Worm (Caenorhabditis elegans) whole organism, L1 larva: ENCODE results near the gene Y38F1A.2.

Experiments used
- C04F5.9 ChIP-seq: sonication (generic microtip); optimal IDR thresholded peaks from 2 replicates; lab custom pipeline; 2016; ENCODE audit warnings: missing genetic modification characterization, missing compliant biosample characterization
- C16A3.4 ChIP-seq: fragments of 150-350 bp; optimal IDR thresholded peaks from 2 replicates; lab custom pipeline; 2014; ENCODE audit warnings: missing biosample characterization, missing genetic modification characterization
- F16B12.6 ChIP-seq: fragments of 150-350 bp; optimal IDR thresholded peaks from 2 replicates; lab custom pipeline; 2014; ENCODE audit warnings: missing biosample characterization, missing genetic modification characterization
- Y116A8C.19 ChIP-seq: sonication (generic microtip); optimal IDR thresholded peaks from 2 replicates; lab custom pipeline; 2016; ENCODE audit warnings: missing compliant biosample characterization, missing genetic modification characterization, borderline replicate concordance
- aha-1 ChIP-seq: fragments of 150-350 bp; optimal IDR thresholded peaks from 2 replicates; lab custom pipeline; 2014; ENCODE audit warnings: missing biosample characterization, missing genetic modification characterization
- alr-1 ChIP-seq: fragments of 200-800 bp; sonication (Bioruptor generic); optimal IDR thresholded peaks from 2 replicates; lab custom pipeline; 2018; ENCODE audit warnings: borderline replicate concordance, mild to moderate bottlenecking, missing genetic modification characterization, missing compliant biosample characterization
- ceh-8 ChIP-seq: fragments of 200-800 bp; sonication (Bioruptor generic); optimal IDR thresholded peaks from 2 replicates; lab custom pipeline; 2018; ENCODE audit warnings: mild to moderate bottlenecking, missing genetic modification characterization, moderate library complexity, missing compliant biosample characterization
- ceh-82 ChIP-seq, 3 experiments: fragments of 150-350 bp in 1 of 3; sonication (generic microtip) in 2 of 3; optimal IDR thresholded peaks; 2 replicates each; lab custom pipeline; 2014 to 2017; ENCODE audit warnings: missing biosample characterization in 3 of 3, missing genetic modification characterization in 3 of 3
- ceh-88 ChIP-seq: fragments of 200-800 bp; sonication (Bioruptor generic); IDR thresholded peaks from 2 replicates; pipeline ENCODE4 v1.3.6; 2022; ENCODE audit warnings: missing genetic modification characterization, missing compliant biosample characterization
- ces-1 ChIP-seq: fragments of 150-350 bp; optimal IDR thresholded peaks from 2 replicates; lab custom pipeline; 2014; ENCODE audit warnings: missing biosample characterization, missing genetic modification reagents, missing genetic modification characterization
- dpl-1 ChIP-seq, 3 experiments: fragments of 150-350 bp in 2 of 3; sonication (generic microtip) in 1 of 3; optimal IDR thresholded peaks; 2 replicates each; lab custom pipeline; 2014 to 2017; ENCODE audit warnings: missing biosample characterization in 3 of 3, missing genetic modification characterization in 3 of 3, missing genetic modification reagents in 3 of 3
- efl-1 ChIP-seq, 4 experiments: fragments of 150-350 bp; optimal IDR thresholded peaks in 3 of 4; peaks in 1 of 4; 1 replicate in 1 of 4; 2 replicates in 3 of 4; lab custom pipeline; 2014; ENCODE audit warnings: missing biosample characterization in 2 of 4, missing genetic modification characterization in 2 of 4, missing genetic modification reagents in 2 of 4
- efl-3 ChIP-seq: fragments of 200-800 bp; sonication (Bioruptor generic); optimal IDR thresholded peaks from 2 replicates; lab custom pipeline; 2018; ENCODE audit warnings: mild to moderate bottlenecking, missing genetic modification characterization, missing compliant biosample characterization
- egl-13 ChIP-seq: sonication (generic microtip); optimal IDR thresholded peaks from 2 replicates; lab custom pipeline; 2016; ENCODE audit warnings: missing genotype, missing genetic modification reagents, missing genetic modification characterization, missing compliant biosample characterization
- elt-2 ChIP-seq: sonication (generic microtip); optimal IDR thresholded peaks from 2 replicates; lab custom pipeline; 2016; ENCODE audit warnings: missing genetic modification characterization, mild to moderate bottlenecking, inconsistent platforms, missing compliant biosample characterization, missing genetic modification reagents
- elt-3 ChIP-seq, 6 experiments: fragments of 150-350 bp in 1 of 6; sonication (generic microtip); optimal IDR thresholded peaks; 2 replicates each; lab custom pipeline; 2017 to 2018; ENCODE audit warnings: missing biosample characterization in 6 of 6, missing genetic modification characterization in 6 of 6, inconsistent platforms in 1 of 6
- ets-5 ChIP-seq: fragments of 200-800 bp; sonication (Bioruptor generic); IDR thresholded peaks from 2 replicates; pipeline ENCODE4 v1.3.6; 2022; ENCODE audit warnings: missing genetic modification characterization, missing compliant biosample characterization
- fkh-10 ChIP-seq: sonication (generic microtip); optimal IDR thresholded peaks from 2 replicates; lab custom pipeline; 2017; ENCODE audit warnings: missing biosample characterization, missing genetic modification reagents, missing genetic modification characterization
- fkh-8 ChIP-seq: sonication (generic microtip); optimal IDR thresholded peaks from 2 replicates; lab custom pipeline; 2016; ENCODE audit warnings: mild to moderate bottlenecking, missing genetic modification characterization, missing compliant biosample characterization
- fos-1 ChIP-seq: fragments of 150-350 bp; optimal IDR thresholded peaks from 2 replicates; lab custom pipeline; 2014; ENCODE audit warnings: missing biosample characterization, missing genetic modification characterization
- grh-1 ChIP-seq: fragments of 200-800 bp; sonication (Bioruptor generic); IDR thresholded peaks from 2 replicates; pipeline ENCODE4 v1.3.6; 2022; ENCODE audit warnings: missing genetic modification reagents, missing genetic modification characterization, missing compliant biosample characterization
- hpl-2 ChIP-seq: fragments of 150-350 bp; optimal IDR thresholded peaks from 2 replicates; lab custom pipeline; 2014; ENCODE audit warnings: missing biosample characterization, missing genetic modification reagents, missing genetic modification characterization
- isw-1 ChIP-seq: fragments of 200-800 bp; sonication (Bioruptor generic); IDR thresholded peaks from 2 replicates; pipeline ENCODE4 v1.3.6; 2022; ENCODE audit warnings: missing genetic modification characterization, missing compliant biosample characterization
- lin-14 ChIP-seq: fragments of 200-800 bp; sonication (Bioruptor generic); optimal IDR thresholded peaks from 2 replicates; lab custom pipeline; 2018; ENCODE audit warnings: mild to moderate bottlenecking, missing genetic modification characterization, moderate library complexity, missing compliant biosample characterization
- lin-15B ChIP-seq: fragments of 150-350 bp; sonication (generic microtip); optimal IDR thresholded peaks from 3 replicates; lab custom pipeline; 2014; ENCODE audit warnings: missing biosample characterization, missing genetic modification characterization
- lin-35 ChIP-seq, 2 experiments: fragments of 150-350 bp; optimal IDR thresholded peaks; 2 replicates each; lab custom pipeline; 2014; ENCODE audit warnings: missing biosample characterization in 2 of 2, missing genetic modification characterization in 2 of 2, missing genetic modification reagents in 2 of 2
- lsy-2 ChIP-seq, 2 experiments: fragments of 150-350 bp; optimal IDR thresholded peaks; 2 replicates each; lab custom pipeline; 2014; ENCODE audit warnings: missing biosample characterization in 2 of 2, missing genetic modification characterization in 2 of 2
- mab-9 ChIP-seq: fragments of 200-800 bp; sonication (Bioruptor generic); IDR thresholded peaks from 2 replicates; pipeline ENCODE4 v1.3.6; 2022; ENCODE audit warnings: missing genetic modification reagents, missing genetic modification characterization, missing compliant biosample characterization
- mdl-1 ChIP-seq, 2 experiments: fragments of 150-350 bp; optimal IDR thresholded peaks; 2 replicates each; lab custom pipeline; 2014 to 2017; ENCODE audit warnings: missing biosample characterization in 2 of 2, missing genetic modification characterization in 2 of 2, inconsistent platforms in 1 of 2
- mef-2 ChIP-seq: fragments of 150-350 bp; optimal IDR thresholded peaks from 2 replicates; lab custom pipeline; 2014; ENCODE audit warnings: missing biosample characterization, missing genetic modification characterization
- mep-1 ChIP-seq: fragments of 150-350 bp; optimal IDR thresholded peaks from 2 replicates; lab custom pipeline; 2014; ENCODE audit warnings: missing biosample characterization, missing genetic modification characterization
- nhr-19 ChIP-seq: fragments of 200-800 bp; sonication (Bioruptor generic); conservative IDR thresholded peaks from 2 replicates; pipeline ENCODE4 v1.3.6; 2022; ENCODE audit warnings: missing genetic modification characterization, missing compliant biosample characterization
- nhr-237 ChIP-seq: fragments of 150-350 bp; optimal IDR thresholded peaks from 2 replicates; lab custom pipeline; 2014; ENCODE audit warnings: missing biosample characterization, missing genetic modification characterization
- nhr-28 ChIP-seq: fragments of 150-350 bp; optimal IDR thresholded peaks from 2 replicates; lab custom pipeline; 2014; ENCODE audit warnings: missing biosample characterization, missing genetic modification characterization
- nhr-71 ChIP-seq: sonication (generic microtip); optimal IDR thresholded peaks from 2 replicates; lab custom pipeline; 2016; ENCODE audit warnings: mild to moderate bottlenecking, missing genetic modification characterization, moderate library complexity, missing compliant biosample characterization
- nhr-76 ChIP-seq: sonication (generic microtip); optimal IDR thresholded peaks from 2 replicates; lab custom pipeline; 2017; ENCODE audit warnings: missing biosample characterization, missing genetic modification characterization
- nhr-77 ChIP-seq: fragments of 150-350 bp; optimal IDR thresholded peaks from 2 replicates; lab custom pipeline; 2014; ENCODE audit warnings: missing biosample characterization, missing genetic modification characterization
- nhr-84 ChIP-seq: sonication (generic microtip); optimal IDR thresholded peaks from 2 replicates; lab custom pipeline; 2017; ENCODE audit warnings: missing biosample characterization, missing genetic modification characterization
- nhr-90 ChIP-seq: sonication (generic microtip); optimal IDR thresholded peaks from 2 replicates; lab custom pipeline; 2016; ENCODE audit warnings: mild to moderate bottlenecking, missing genetic modification characterization, missing compliant biosample characterization; ENCODE audit not compliant: poor library complexity
- pqm-1 ChIP-seq: sonication (generic microtip); optimal IDR thresholded peaks from 3 replicates; lab custom pipeline; 2017; ENCODE audit warnings: missing biosample characterization, missing genetic modification characterization
- rnt-1 ChIP-seq: sonication (generic microtip); optimal IDR thresholded peaks from 2 replicates; lab custom pipeline; 2016; ENCODE audit warnings: mild to moderate bottlenecking, missing genetic modification characterization, moderate library complexity, missing compliant biosample characterization
- skn-1 ChIP-seq: fragments of 150-350 bp; optimal IDR thresholded peaks from 2 replicates; lab custom pipeline; 2014; ENCODE audit warnings: missing biosample characterization, missing genetic modification characterization
- snpc-4 ChIP-seq: fragments of 150-350 bp; optimal IDR thresholded peaks from 2 replicates; lab custom pipeline; 2014; ENCODE audit warnings: missing biosample characterization, missing genetic modification characterization
- sox-4 ChIP-seq: sonication (generic microtip); optimal IDR thresholded peaks from 2 replicates; lab custom pipeline; 2016; ENCODE audit warnings: missing genetic modification characterization, missing compliant biosample characterization
- sptf-1 ChIP-seq: fragments of 150-350 bp; optimal IDR thresholded peaks from 2 replicates; lab custom pipeline; 2014; ENCODE audit warnings: missing biosample characterization, missing genetic modification characterization
- swsn-7 ChIP-seq: sonication (generic microtip); optimal IDR thresholded peaks from 2 replicates; lab custom pipeline; 2016; ENCODE audit warnings: missing genetic modification characterization, missing compliant biosample characterization
- unc-130 ChIP-seq: fragments of 150-350 bp; optimal IDR thresholded peaks from 2 replicates; lab custom pipeline; 2017; ENCODE audit warnings: missing biosample characterization, missing genetic modification characterization, inconsistent platforms
- unc-62 ChIP-seq: fragments of 150-350 bp; optimal IDR thresholded peaks from 2 replicates; lab custom pipeline; 2014; ENCODE audit warnings: missing biosample characterization, missing genetic modification reagents, missing genetic modification characterization
- unc-86 ChIP-seq: sonication (generic microtip); optimal IDR thresholded peaks from 2 replicates; lab custom pipeline; 2016; ENCODE audit warnings: missing genetic modification characterization, missing compliant biosample characterization
- xbp-1 ChIP-seq: sonication (generic microtip); optimal IDR thresholded peaks from 2 replicates; lab custom pipeline; 2016; ENCODE audit warnings: missing genetic modification characterization, missing compliant biosample characterization
- zag-1 ChIP-seq: fragments of 150-350 bp; optimal IDR thresholded peaks from 2 replicates; lab custom pipeline; 2014; ENCODE audit warnings: missing biosample characterization, missing genetic modification characterization
- ztf-11 ChIP-seq, 2 experiments: sonication (generic microtip); optimal IDR thresholded peaks; 2 replicates each; lab custom pipeline; 2016 to 2017; ENCODE audit warnings: missing genetic modification characterization in 2 of 2, missing biosample characterization in 1 of 2, missing compliant biosample characterization in 1 of 2

The Y38F1A.2 gene

ce11 chrII:12944587-12945126 lies 10.1 kb upstream of the Y38F1A.2 start:
- TF ChIP-seq lin-15B (tag; lab: Kevin White, UChicago), result peak; percentile 35
- peak; percentile 98 for TF ChIP-seq nhr-71 (tag; lab: Kevin White, UChicago)
- TF ChIP-seq elt-2 (tag; lab: Kevin White, UChicago), result peak; percentile 96
- no peak for TF ChIP-seq sptf-1 (tag; lab: Kevin White, UChicago)
- TF ChIP-seq fkh-10 (GFP tag; lab: Kevin White, UChicago), result peak; percentile 70
- TF ChIP-seq sox-4 (tag; lab: Kevin White, UChicago), result peak; percentile 81
- TF ChIP-seq pqm-1 (tag; lab: Kevin White, UChicago), result peak; percentile 62
- TF ChIP-seq nhr-90 (tag; lab: Kevin White, UChicago), result peak; percentile 99
- TF ChIP-seq mef-2, result peak; percentile 77
- TF ChIP-seq snpc-4 (tag; lab: Kevin White, UChicago), result peak; percentile 100
- TF ChIP-seq C16A3.4 (tag; lab: Kevin White, UChicago), result peak; percentile 63
- TF ChIP-seq mdl-1 (tag; optimal IDR thresholded peaks at IDR 0.05; lab: Kevin White, UChicago), result peak in 1 of 2 experiments; percentile 78
- peak; percentile 89 for TF ChIP-seq C04F5.9
- no peak for TF ChIP-seq nhr-28
- TF ChIP-seq swsn-7, result peak; percentile 98
- TF ChIP-seq lin-14 (GFP tag; lab: Kevin White, UChicago), result peak; percentile 95
- TF ChIP-seq nhr-77, result peak; percentile 92
- TF ChIP-seq nhr-19, result peak; percentile 98
- peak; percentile 91 for TF ChIP-seq hpl-2 (GFP tag; lab: Kevin White, UChicago)
- TF ChIP-seq skn-1 (tag; lab: Kevin White, UChicago), result peak; percentile 76
- peak; percentile 92 for TF ChIP-seq fos-1 (tag; lab: Kevin White, UChicago)
- peak; percentile 94 for TF ChIP-seq xbp-1 (tag; lab: Kevin White, UChicago)
- peak; percentile 80 for TF ChIP-seq mep-1 (tag; lab: Kevin White, UChicago)
- peak; percentile 89 for TF ChIP-seq ceh-88 (GFP tag; lab: Robert Waterston, UW)
- TF ChIP-seq fkh-8 (tag; lab: Kevin White, UChicago), result peak; percentile 95
- TF ChIP-seq unc-130 (tag; lab: Kevin White, UChicago), result peak; percentile 88
- peak; percentile 87 for TF ChIP-seq efl-3 (GFP tag; lab: Kevin White, UChicago)
- TF ChIP-seq unc-86, result peak; percentile 91
- peak; percentile 46 for TF ChIP-seq nhr-237 (tag; lab: Kevin White, UChicago)
- peak; percentile 31 to 82 (median 52) for TF ChIP-seq elt-3 (tag; optimal IDR thresholded peaks at IDR 0.05; lab: Kevin White, UChicago)
- no peak for TF ChIP-seq unc-62
- TF ChIP-seq efl-1 (optimal IDR thresholded peaks at IDR 0.05; lab: Kevin White, UChicago), result peak; percentile 81 to 86
- peak; percentile 67 to 98 for TF ChIP-seq efl-1 (GFP tag; optimal IDR thresholded peaks at IDR 0.05 in 1 of 2; lab: Kevin White, UChicago)
- TF ChIP-seq ceh-8, result peak; percentile 95
- peak; percentile 25 for TF ChIP-seq aha-1 (tag; lab: Kevin White, UChicago)
- TF ChIP-seq ets-5 (GFP tag; lab: Robert Waterston, UW), result 0 out of 2 replicates have a peak, but pooled peaks have one; percentile 5
- TF ChIP-seq ztf-11 (tag; optimal IDR thresholded peaks at IDR 0.05; lab: Kevin White, UChicago), result peak; percentile 55 to 95
- peak; percentile 69 to 89 for TF ChIP-seq lin-35 (GFP tag; optimal IDR thresholded peaks at IDR 0.05; lab: Kevin White, UChicago)
- peak; percentile 80; the same call in 1 of the 2 replicates for TF ChIP-seq mab-9 (GFP tag; lab: Robert Waterston, UW)
- TF ChIP-seq nhr-76 (tag; lab: Kevin White, UChicago), result peak; percentile 42
- TF ChIP-seq ceh-82 (tag; optimal IDR thresholded peaks at IDR 0.05; lab: Kevin White, UChicago), result peak; percentile 90 to 94 (median 92)
- peak; percentile 97 for TF ChIP-seq grh-1
- TF ChIP-seq dpl-1 (GFP tag; optimal IDR thresholded peaks at IDR 0.05; lab: Kevin White, UChicago), result peak; percentile 57 to 71 (median 69)
- no peak for TF ChIP-seq ces-1
- TF ChIP-seq F16B12.6 (tag; lab: Kevin White, UChicago), result peak; percentile 39
- peak; percentile 84 for TF ChIP-seq isw-1 (GFP tag; lab: Robert Waterston, UW)
- peak; percentile 79 to 85 for TF ChIP-seq lsy-2 (tag; optimal IDR thresholded peaks at IDR 0.05; lab: Kevin White, UChicago)
- TF ChIP-seq zag-1 (tag; lab: Kevin White, UChicago), result no peak
- peak; percentile 96 for TF ChIP-seq egl-13 (tag; lab: Kevin White, UChicago)
- peak; percentile 95 for TF ChIP-seq rnt-1
- TF ChIP-seq nhr-84 (tag; lab: Kevin White, UChicago), result no peak
- TF ChIP-seq alr-1 (tag; lab: Kevin White, UChicago), result no peak
- TF ChIP-seq Y116A8C.19, result peak; percentile 34
